Worm (Caenorhabditis elegans): Measurements from ENCODE around the gene fbxb-115.

DNA sequence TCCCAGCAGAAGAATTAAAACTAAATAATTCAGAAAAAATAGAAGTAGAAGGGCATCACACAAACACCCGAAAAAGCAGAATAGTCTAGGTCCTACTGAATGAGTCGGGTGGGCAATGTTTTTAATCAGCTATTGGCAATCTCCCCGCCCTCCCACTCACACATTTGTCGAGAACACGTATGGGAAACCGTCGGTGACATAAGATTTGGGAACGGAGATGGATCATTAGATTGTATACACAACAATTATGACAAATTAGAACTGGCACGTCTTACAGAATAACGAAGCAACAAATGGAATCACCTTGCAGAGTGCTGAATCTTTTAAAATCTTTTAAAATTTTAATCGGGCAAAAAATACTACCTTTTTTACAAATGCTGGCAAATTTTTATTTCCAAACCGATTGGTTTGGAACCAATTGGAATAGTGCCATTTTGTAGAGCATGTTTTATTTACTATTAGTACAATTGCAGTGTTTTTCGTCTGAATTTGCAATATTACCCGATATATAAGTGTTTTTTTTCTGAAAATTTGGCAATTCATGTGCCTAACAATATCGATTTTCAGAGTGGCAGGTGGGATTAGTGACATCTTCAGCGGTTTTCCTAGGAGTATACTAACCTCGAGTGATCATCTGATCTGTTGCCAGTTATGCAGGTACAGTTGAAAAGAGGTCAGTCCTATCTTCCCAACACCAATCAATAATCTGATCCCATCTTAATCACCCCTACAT, 48.2 kb upstream of the fbxb-115 start, which contains the start of the genes F55C9.3 and fbxb-57:
- TF ChIP-seq egl-27 (tag; optimal IDR thresholded peaks at IDR 0.05) (no peak), unc-62 (GFP tag; optimal IDR thresholded peaks at IDR 0.05) (no peak), C16A3.4 (tag; optimal IDR thresholded peaks at IDR 0.05) (no peak), blmp-1 (tag; optimal IDR thresholded peaks at IDR 0.05) (no peak), nhr-76 (tag; optimal IDR thresholded peaks at IDR 0.05) (no peak), zip-4 (GFP tag; optimal IDR thresholded peaks at IDR 0.05) (no peak), snpc-4 (tag; optimal IDR thresholded peaks at IDR 0.05) (no peak), nhr-237 (tag; optimal IDR thresholded peaks at IDR 0.05) (no peak), ama-1 (optimal IDR thresholded peaks at IDR 0.05) (no peak), ceh-82 (tag; optimal IDR thresholded peaks at IDR 0.05) (no peak)

Measured in whole organism, L1 larva.